Fruit fly (Drosophila melanogaster): ENCODE data around the gene CG9458.
A peak's percentile ranks its signal among the peaks of the same experiment; 100 is the strongest.

The CG9458 gene

dm6 chr3R:9791177-9791806 lies 28.4 kb downstream of the CG9458 start, which contains the start of the genes CG12945 and CG8507 (continued):
- TF ChIP-seq Awh (GFP tag; IDR thresholded peaks at IDR 0.05) (no peak), CG14050 (GFP tag; IDR thresholded peaks at IDR 0.05) (no peak), bowl (GFP tag; IDR thresholded peaks at IDR 0.05) (no peak), CG10267 (tag; optimal IDR thresholded peaks at IDR 0.05) (peak; percentile 35), Stat92E (GFP tag; optimal IDR thresholded peaks at IDR 0.05) (no peak), Hr39 (optimal IDR thresholded peaks at IDR 0.05) (no peak), ac (GFP tag; optimal IDR thresholded peaks at IDR 0.05) (no peak), mld (GFP tag; IDR thresholded peaks at IDR 0.05; ENCODE audit: partially characterized antibody) (no peak), CG9932 (GFP tag; IDR thresholded peaks at IDR 0.05) (peak; percentile 67), CG3163 (GFP tag; optimal IDR thresholded peaks at IDR 0.05) (no peak), sob (GFP tag; IDR thresholded peaks at IDR 0.05) (peak; percentile 8; the same call in 1 of the 2 replicates)

dm6 chr3R:9784341-9785062 lies 35.2 kb downstream of the CG9458 start, which contains the start of the genes MtnA and CG8500:
TSS of gene MtnA (minus strand) at chr3R:9784370.
TSS of gene CG8500 (plus strand) at chr3R:9784653.
- TF ChIP-seq Doc3 (GFP tag; IDR thresholded peaks at IDR 0.05; ENCODE audit: partially characterized antibody) (no peak), CG10274 (GFP tag; optimal IDR thresholded peaks at IDR 0.05) (no peak), CG13894 (tag; optimal IDR thresholded peaks at IDR 0.05) (peak; percentile 26), CG8290 (GFP tag; optimal IDR thresholded peaks at IDR 0.05) (no peak), CG8290 (tag; optimal IDR thresholded peaks at IDR 0.05) (peak in 1 of 2 experiments; percentile 62), psq (GFP tag; optimal IDR thresholded peaks at IDR 0.05) (no peak), Dek (tag; optimal IDR thresholded peaks at IDR 0.05) (peak; percentile 53), CG3281 (GFP tag; optimal IDR thresholded peaks at IDR 0.05) (peak; percentile 8), CG12659 (GFP tag; optimal IDR thresholded peaks at IDR 0.05) (peak; percentile 20), caup (GFP tag; optimal IDR thresholded peaks at IDR 0.05; ENCODE audit: severe bottlenecking) (peak; percentile 13), Bdp1 (GFP tag; optimal IDR thresholded peaks at IDR 0.05) (no peak), Max (GFP tag; optimal IDR thresholded peaks at IDR 0.05) (no peak), CG2678 (tag; optimal IDR thresholded peaks at IDR 0.05) (no peak), Hand (GFP tag; optimal IDR thresholded peaks at IDR 0.05) (peak; percentile 4), tna (GFP tag; IDR thresholded peaks at IDR 0.05; ENCODE audit: partially characterized antibody) (peak; percentile 19; the same call in 1 of the 2 replicates), Ptx1 (GFP tag; IDR thresholded peaks at IDR 0.05) (0 out of 2 replicates have a peak, but pooled peaks have one; percentile 12), Hey (tag; optimal IDR thresholded peaks at IDR 0.05) (no peak), knrl (GFP tag; IDR thresholded peaks at IDR 0.05; ENCODE audit: partially characterized antibody) (peak; percentile 19; the same call in 1 of the 3 replicates), Ets65A (GFP tag) (peak; percentile 77), CTCF (GFP tag; optimal IDR thresholded peaks at IDR 0.05) (peak; percentile 64), MTF-1 (GFP tag; optimal IDR thresholded peaks at IDR 0.05; ENCODE audit: borderline replicate concordance) (peak; percentile 100), GATAe (GFP tag; conservative IDR thresholded peaks at IDR 0.05) (no peak), MESR4 (GFP tag; optimal IDR thresholded peaks at IDR 0.05) (peak; percentile 23), inv (GFP tag; IDR thresholded peaks at IDR 0.05; ENCODE audit: partially characterized antibody) (peak; percentile 28; the same call in 1 of the 2 replicates), bigmax (GFP tag; optimal IDR thresholded peaks at IDR 0.05) (peak; percentile 12), CG8944 (GFP tag; optimal IDR thresholded peaks at IDR 0.05) (no peak), seq (GFP tag; IDR thresholded peaks at IDR 0.05) (peak; percentile 31; the same call in 1 of the 2 replicates), CG15514 (GFP tag; optimal IDR thresholded peaks at IDR 0.05) (peak; percentile 96), ken (GFP tag; IDR thresholded peaks at IDR 0.05) (0 out of 3 replicates have a peak, but pooled peaks have one; percentile 31), CG34422 (GFP tag; IDR thresholded peaks at IDR 0.05) (peak; percentile 75; the same call in 2 of the 3 replicates), amos (GFP tag; IDR thresholded peaks at IDR 0.05; ENCODE audit: partially characterized antibody) (peak; percentile 44; the same call in 1 of the 2 replicates), Dref (GFP tag; IDR thresholded peaks at IDR 0.05) (0 out of 2 replicates have a peak, but pooled peaks have one; percentile 28), CG12155 (GFP tag; optimal IDR thresholded peaks at IDR 0.05) (peak; percentile 20), CG13287 (GFP tag; IDR thresholded peaks at IDR 0.05; ENCODE audit: partially characterized antibody) (peak; percentile 51), ac (GFP tag; optimal IDR thresholded peaks at IDR 0.05) (no peak), ewg (GFP tag; optimal IDR thresholded peaks at IDR 0.05) (peak; percentile 99)
